Worm (Caenorhabditis elegans) whole organism, young adult: ENCODE results near the gene T23F6.2.

Experiments used
- B0261.1 ChIP-seq: sonication (generic microtip); optimal IDR thresholded peaks from 2 replicates; lab custom pipeline; 2016; ENCODE audit warnings: mild to moderate bottlenecking, missing genetic modification characterization, moderate library complexity, missing compliant biosample characterization
- D2030.7 ChIP-seq: fragments of 200-800 bp; sonication (Bioruptor generic); IDR thresholded peaks from 2 replicates; pipeline ENCODE4 v1.3.6; 2022; ENCODE audit warnings: missing genetic modification reagents, missing genetic modification characterization, missing compliant biosample characterization
- F23B12.7 ChIP-seq: sonication (generic microtip); optimal IDR thresholded peaks from 2 replicates; lab custom pipeline; 2017; ENCODE audit warnings: missing genetic modification characterization, mild to moderate bottlenecking, missing compliant biosample characterization, antibody characterized with exemption, moderate library complexity; ENCODE audit not compliant: insufficient read depth
- K11D2.4 ChIP-seq: fragments of 200-800 bp; sonication (Bioruptor generic); IDR thresholded peaks from 2 replicates; pipeline ENCODE4 v1.3.6; 2022; ENCODE audit warnings: missing genetic modification reagents, missing genetic modification characterization, missing compliant biosample characterization
- T26A5.8 ChIP-seq: sonication (generic microtip); optimal IDR thresholded peaks from 2 replicates; lab custom pipeline; 2016; ENCODE audit warnings: missing genetic modification characterization, missing compliant biosample characterization
- akir-1 ChIP-seq: fragments of 200-800 bp; sonication (Bioruptor generic); optimal IDR thresholded peaks from 2 replicates; lab custom pipeline; 2018; ENCODE audit warnings: mild to moderate bottlenecking, missing genetic modification characterization, moderate library complexity, missing compliant biosample characterization
- ama-1 ChIP-seq, 3 experiments: fragments of 150-350 bp in 1 of 3; sonication (generic microtip) in 2 of 3; optimal IDR thresholded peaks; 2 replicates each; lab custom pipeline; 2014 to 2018; ENCODE audit warnings: missing biosample characterization in 2 of 3, missing genetic modification characterization in 2 of 3, missing genetic modification reagents in 2 of 3
- aptf-3 ChIP-seq: fragments of 200-800 bp; sonication (Bioruptor generic); IDR thresholded peaks from 2 replicates; pipeline ENCODE4 v1.3.6; 2022; ENCODE audit warnings: missing genetic modification characterization, missing compliant biosample characterization
- attf-3 ChIP-seq: fragments of 200-800 bp; sonication (Bioruptor generic); conservative IDR thresholded peaks from 2 replicates; pipeline ENCODE4 v1.3.6; 2022; ENCODE audit warnings: missing genetic modification reagents, missing genetic modification characterization, missing compliant biosample characterization
- attf-6 ChIP-seq: fragments of 200-800 bp; sonication (Bioruptor generic); IDR thresholded peaks from 2 replicates; pipeline ENCODE4 v1.3.6; 2022; ENCODE audit warnings: missing genetic modification reagents, missing genetic modification characterization, missing compliant biosample characterization
- ccch-3 ChIP-seq: fragments of 200-800 bp; sonication (Bioruptor generic); optimal IDR thresholded peaks from 2 replicates; lab custom pipeline; 2018; ENCODE audit warnings: mild to moderate bottlenecking, missing genetic modification characterization, missing compliant biosample characterization
- cebp-1 ChIP-seq, 2 experiments: fragments of 200-800 bp in 1 of 2; sonication (Bioruptor generic) in 1 of 2; sonication (generic microtip) in 1 of 2; IDR thresholded peaks in 1 of 2; optimal IDR thresholded peaks in 1 of 2; 2 replicates each; pipeline versions ENCODE4 v1.3.6 to Lab custom; 2017 to 2022; ENCODE audit warnings: missing compliant biosample characterization in 2 of 2, missing genetic modification characterization in 2 of 2, mild to moderate bottlenecking in 1 of 2, missing genetic modification reagents in 1 of 2, moderate library complexity in 1 of 2
- ceh-91 ChIP-seq: fragments of 200-800 bp; sonication (Bioruptor generic); IDR thresholded peaks from 2 replicates; pipeline ENCODE4 v1.3.6; 2022; ENCODE audit warnings: missing genetic modification reagents, missing genetic modification characterization, missing compliant biosample characterization
- dox-1 ChIP-seq: fragments of 200-800 bp; sonication (Bioruptor generic); IDR thresholded peaks from 2 replicates; pipeline ENCODE4 v1.3.6; 2022; ENCODE audit warnings: missing genetic modification reagents, missing genetic modification characterization, missing compliant biosample characterization
- dpl-1 ChIP-seq: fragments of 150-350 bp; optimal IDR thresholded peaks from 2 replicates; lab custom pipeline; 2014; ENCODE audit warnings: missing biosample characterization, missing genetic modification reagents, missing genetic modification characterization
- egl-44 ChIP-seq: fragments of 200-800 bp; sonication (Bioruptor generic); IDR thresholded peaks from 2 replicates; pipeline ENCODE4 v1.3.6; 2022; ENCODE audit warnings: missing genetic modification reagents, missing genetic modification characterization, missing compliant biosample characterization
- egrh-3 ChIP-seq: fragments of 200-800 bp; sonication (Bioruptor generic); IDR thresholded peaks from 2 replicates; pipeline ENCODE4 v1.3.6; 2022; ENCODE audit warnings: missing genetic modification reagents, missing genetic modification characterization, missing compliant biosample characterization
- gei-17 ChIP-seq: fragments of 200-800 bp; sonication (Bioruptor generic); optimal IDR thresholded peaks from 2 replicates; lab custom pipeline; 2018; ENCODE audit warnings: mild to moderate bottlenecking, missing genetic modification characterization, missing compliant biosample characterization
- hlh-12 ChIP-seq: sonication (generic microtip); optimal IDR thresholded peaks from 2 replicates; lab custom pipeline; 2016; ENCODE audit warnings: missing genetic modification characterization, missing compliant biosample characterization
- hmg-20 ChIP-seq: fragments of 200-800 bp; sonication (Bioruptor generic); IDR thresholded peaks from 2 replicates; pipeline ENCODE4 v1.3.6; 2022; ENCODE audit warnings: missing genetic modification reagents, missing genetic modification characterization, missing compliant biosample characterization
- let-607 ChIP-seq, 2 experiments: fragments of 200-800 bp in 1 of 2; sonication (Bioruptor generic) in 1 of 2; sonication (generic microtip) in 1 of 2; optimal IDR thresholded peaks; 2 replicates each; lab custom pipeline; 2016 to 2018; ENCODE audit warnings: mild to moderate bottlenecking in 2 of 2, missing compliant biosample characterization in 2 of 2, missing genetic modification characterization in 2 of 2, moderate library complexity in 2 of 2, missing genotype in 1 of 2
- lin-26 ChIP-seq: fragments of 200-800 bp; sonication (Bioruptor generic); IDR thresholded peaks from 2 replicates; pipeline ENCODE4 v1.3.6; 2022; ENCODE audit warnings: missing genetic modification reagents, missing genetic modification characterization, missing compliant biosample characterization
- lin-40 ChIP-seq: sonication (generic microtip); optimal IDR thresholded peaks from 2 replicates; lab custom pipeline; 2016; ENCODE audit warnings: missing genetic modification characterization, mild to moderate bottlenecking, missing compliant biosample characterization, missing genotype, missing genetic modification reagents
- lsy-27 ChIP-seq: sonication (generic microtip); optimal IDR thresholded peaks from 2 replicates; lab custom pipeline; 2017; ENCODE audit warnings: missing genetic modification characterization, mild to moderate bottlenecking, missing compliant biosample characterization, antibody characterized with exemption, missing genotype, borderline replicate concordance; ENCODE audit not compliant: insufficient read depth
- madf-10 ChIP-seq: sonication (generic microtip); optimal IDR thresholded peaks from 2 replicates; lab custom pipeline; 2016; ENCODE audit warnings: mild to moderate bottlenecking, missing genetic modification characterization, missing compliant biosample characterization
- madf-3 ChIP-seq: fragments of 200-800 bp; sonication (Bioruptor generic); IDR thresholded peaks from 2 replicates; pipeline ENCODE4 v1.3.6; 2022; ENCODE audit warnings: missing genetic modification reagents, missing genetic modification characterization, missing compliant biosample characterization
- nfyb-1 ChIP-seq: fragments of 200-800 bp; sonication (Bioruptor generic); IDR thresholded peaks from 2 replicates; pipeline ENCODE4 v1.3.6; 2022; ENCODE audit warnings: missing genetic modification reagents, missing genetic modification characterization, missing compliant biosample characterization
- nhr-120 ChIP-seq: fragments of 200-800 bp; sonication (Bioruptor generic); IDR thresholded peaks from 2 replicates; pipeline ENCODE4 v1.3.6; 2022; ENCODE audit warnings: missing genetic modification characterization, missing compliant biosample characterization
- sdz-38 ChIP-seq: sonication (generic microtip); optimal IDR thresholded peaks from 2 replicates; lab custom pipeline; 2016; ENCODE audit warnings: missing genotype, missing genetic modification characterization, missing compliant biosample characterization
- sea-2 ChIP-seq: fragments of 200-800 bp; sonication (Bioruptor generic); IDR thresholded peaks from 2 replicates; pipeline ENCODE4 v1.3.6; 2022; ENCODE audit warnings: missing genetic modification characterization, missing compliant biosample characterization
- sptf-2 ChIP-seq: fragments of 200-800 bp; sonication (Bioruptor generic); optimal IDR thresholded peaks from 2 replicates; lab custom pipeline; 2018; ENCODE audit warnings: mild to moderate bottlenecking, missing genetic modification characterization, missing compliant biosample characterization
- tbx-9 ChIP-seq: sonication (generic microtip); optimal IDR thresholded peaks from 2 replicates; lab custom pipeline; 2016; ENCODE audit warnings: borderline replicate concordance, missing genetic modification characterization, inconsistent platforms, missing compliant biosample characterization
- xnd-1 ChIP-seq: sonication (generic microtip); optimal IDR thresholded peaks from 2 replicates; lab custom pipeline; 2016; ENCODE audit warnings: missing genotype, missing genetic modification reagents, missing genetic modification characterization, missing compliant biosample characterization
- ztf-18 ChIP-seq: sonication (generic microtip); optimal IDR thresholded peaks from 2 replicates; lab custom pipeline; 2016; ENCODE audit warnings: missing genotype, mild to moderate bottlenecking, missing genetic modification characterization, missing compliant biosample characterization
- ztf-26 ChIP-seq: sonication (generic microtip); optimal IDR thresholded peaks from 2 replicates; lab custom pipeline; 2017; ENCODE audit warnings: missing genetic modification characterization, missing compliant biosample characterization

T23F6.2 gene

DNA sequence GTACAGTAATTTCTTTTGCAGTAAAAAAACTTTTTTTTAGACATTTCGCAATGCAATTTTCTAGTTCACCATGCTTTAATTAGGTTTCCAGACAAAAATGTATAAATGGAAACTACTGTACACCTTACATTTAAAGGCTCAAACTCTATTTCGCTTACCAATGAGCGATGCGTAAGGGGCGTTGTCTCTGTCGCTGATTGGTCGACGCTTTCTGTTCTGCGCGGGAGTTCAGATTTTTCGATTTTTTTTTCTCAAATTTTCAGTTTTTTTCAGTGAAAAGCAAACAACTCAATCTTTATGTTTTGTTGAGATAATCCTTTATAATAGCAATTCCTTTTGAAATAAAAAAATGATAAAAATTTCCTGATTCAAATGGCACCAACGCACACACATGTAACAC, 33.0 kb downstream of the T23F6.2 start:
- TF ChIP-seq dpl-1 (GFP tag; lab: Kevin White, UChicago) (no peak), ama-1 (optimal IDR thresholded peaks at IDR 0.05; lab: Kevin White, UChicago) (no peak), ama-1 (GFP tag; optimal IDR thresholded peaks at IDR 0.05; lab: Kevin White, UChicago) (peak in 1 of 2 experiments; percentile 38), nfyb-1 (GFP tag; lab: Robert Waterston, UW) (peak; percentile 82)
- TF ChIP-seq, all 124 proteins: peak for 2

DNA sequence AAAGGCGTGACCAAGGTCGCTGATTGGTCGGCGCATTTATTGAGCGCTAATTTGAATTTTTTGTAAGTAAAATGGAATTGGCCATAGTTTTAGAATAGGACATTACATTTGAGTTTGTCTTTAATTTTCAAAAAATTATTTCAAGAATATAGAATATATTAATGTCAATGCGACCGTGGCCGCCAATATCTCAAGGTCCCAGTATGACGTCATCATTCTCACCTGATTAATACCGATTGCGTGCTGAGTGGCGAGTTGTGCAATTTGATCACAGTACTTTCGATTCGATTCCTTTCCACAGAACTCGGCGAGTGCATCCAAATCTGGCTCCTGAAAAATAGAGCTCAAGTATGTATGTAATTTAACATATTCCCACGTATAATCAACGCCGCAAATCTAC, 34.5 kb downstream of the T23F6.2 start:
- TF ChIP-seq egrh-3 (GFP tag; lab: Robert Waterston, UW) (no peak), B0261.1 (tag; lab: Kevin White, UChicago) (no peak), aptf-3 (no peak), cebp-1 (GFP tag; IDR thresholded peaks at IDR 0.05; lab: Robert Waterston, UW) (no peak), cebp-1 (tag; optimal IDR thresholded peaks at IDR 0.05; lab: Kevin White, UChicago) (no peak), akir-1 (GFP tag; lab: Kevin White, UChicago) (no peak), ztf-18 (tag; lab: Kevin White, UChicago) (no peak), madf-3 (GFP tag; lab: Robert Waterston, UW) (no peak), dox-1 (no peak), hlh-12 (no peak), sea-2 (GFP tag; lab: Robert Waterston, UW) (no peak), gei-17 (GFP tag; lab: Kevin White, UChicago) (no peak), ceh-91 (no peak), attf-3 (GFP tag; lab: Robert Waterston, UW) (no peak), let-607 (tag; optimal IDR thresholded peaks at IDR 0.05; lab: Kevin White, UChicago) (no peak)

DNA sequence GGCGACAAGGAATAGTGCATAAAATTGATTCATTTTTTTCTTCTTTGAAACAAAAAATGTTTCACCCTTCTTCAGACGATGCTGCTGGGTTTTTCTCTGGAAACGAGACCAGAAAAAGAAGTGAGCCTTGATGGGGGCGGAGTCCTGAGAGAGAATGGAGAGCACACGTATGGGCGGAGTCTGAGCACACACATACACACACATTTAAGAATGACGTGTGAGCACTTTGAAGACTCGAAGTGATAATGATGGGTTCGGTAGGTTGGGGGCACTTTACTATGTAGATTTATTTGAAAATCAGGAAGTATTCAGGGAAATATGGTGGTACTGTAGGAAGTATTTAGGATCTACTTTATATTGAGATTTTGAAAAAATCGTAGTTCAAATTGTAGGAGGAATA, 36.3 kb downstream of the T23F6.2 start, which contains the start of gene flp-9:
Gene flp-9, minus strand, starts transcription at position 101 of the 400 bp plus-strand sequence.
- TF ChIP-seq hmg-20 (GFP tag; lab: Robert Waterston, UW) (no peak), madf-10 (no peak), attf-6 (GFP tag; lab: Robert Waterston, UW) (no peak), lin-40 (tag; lab: Kevin White, UChicago) (no peak), nhr-120 (no peak), K11D2.4 (GFP tag; lab: Robert Waterston, UW) (no peak), tbx-9 (tag; lab: Kevin White, UChicago) (no peak), xnd-1 (tag; lab: Kevin White, UChicago) (no peak), D2030.7 (GFP tag; lab: Robert Waterston, UW) (no peak)
- TF ChIP-seq, all 124 proteins: peak for 0

DNA sequence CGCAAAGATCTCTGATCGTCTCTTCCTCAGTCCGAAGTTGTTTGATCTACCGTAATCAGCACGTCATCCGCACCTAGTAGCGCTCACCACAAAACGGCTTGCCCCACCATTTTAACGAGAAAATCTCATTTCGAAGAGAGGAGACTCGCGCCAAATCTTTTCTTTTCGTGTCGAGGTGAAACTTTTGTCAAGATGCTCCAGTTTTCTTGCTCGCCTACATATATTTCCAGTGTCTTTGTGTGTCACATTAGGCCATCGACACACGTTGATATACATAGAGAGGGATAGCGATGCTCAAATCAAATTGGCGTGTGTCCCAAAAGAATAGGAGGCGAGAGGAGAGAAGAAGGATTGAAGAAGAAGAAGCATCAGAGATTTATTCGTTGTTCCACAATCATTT, 41.6 kb downstream of the T23F6.2 start:
- TF ChIP-seq aptf-3 (no peak), F23B12.7 (tag; lab: Kevin White, UChicago) (no peak), egl-44 (GFP tag; lab: Robert Waterston, UW) (no peak), let-607 (tag; optimal IDR thresholded peaks at IDR 0.05; lab: Kevin White, UChicago) (no peak), lin-26 (GFP tag; lab: Robert Waterston, UW) (no peak), lsy-27 (tag; lab: Kevin White, UChicago) (no peak), sptf-2 (no peak), T26A5.8 (tag; lab: Kevin White, UChicago) (no peak), sdz-38 (tag; lab: Kevin White, UChicago) (no peak), ztf-26 (no peak), ccch-3 (GFP tag; lab: Kevin White, UChicago) (no peak)
